Worm (Caenorhabditis elegans) whole organism, late embryonic: ENCODE data around the gene dbl-1.

Experiments
- C38D4.7 ChIP-seq: fragments of 200-800 bp; sonication (Bioruptor generic); optimal IDR thresholded peaks from 2 replicates; lab custom pipeline; 2018; ENCODE audit warnings: mild to moderate bottlenecking, missing genetic modification characterization, moderate library complexity, missing compliant biosample characterization
- F13H6.1 ChIP-seq: sonication (generic microtip); optimal IDR thresholded peaks from 2 replicates; lab custom pipeline; 2016; ENCODE audit warnings: missing genetic modification characterization, missing compliant biosample characterization
- K02D7.2 ChIP-seq: sonication (generic microtip); optimal IDR thresholded peaks from 2 replicates; lab custom pipeline; 2017; ENCODE audit warnings: mild to moderate bottlenecking, missing genetic modification characterization, missing compliant biosample characterization
- K09A11.1 ChIP-seq: sonication (generic microtip); optimal IDR thresholded peaks from 2 replicates; lab custom pipeline; 2017; ENCODE audit warnings: antibody characterized with exemption, mild to moderate bottlenecking, missing genetic modification characterization, missing compliant biosample characterization; ENCODE audit not compliant: insufficient read depth
- Y22D7AL.16 ChIP-seq: sonication (generic microtip); optimal IDR thresholded peaks from 2 replicates; lab custom pipeline; 2016; ENCODE audit warnings: missing genetic modification characterization, missing compliant biosample characterization
- ahr-1 ChIP-seq: sonication (generic microtip); optimal IDR thresholded peaks from 2 replicates; lab custom pipeline; 2016; ENCODE audit warnings: missing genetic modification characterization, missing compliant biosample characterization
- ceh-14 ChIP-seq: sonication (generic microtip); optimal IDR thresholded peaks from 2 replicates; lab custom pipeline; 2016; ENCODE audit warnings: missing genotype, missing genetic modification characterization, missing compliant biosample characterization
- ceh-18 ChIP-seq: sonication (generic microtip); optimal IDR thresholded peaks from 2 replicates; lab custom pipeline; 2016; ENCODE audit warnings: missing genetic modification characterization, missing compliant biosample characterization
- ceh-19 ChIP-seq: fragments of 200-800 bp; sonication (Bioruptor generic); optimal IDR thresholded peaks from 2 replicates; lab custom pipeline; 2018; ENCODE audit warnings: mild to moderate bottlenecking, missing genetic modification characterization, missing compliant biosample characterization
- ceh-30 ChIP-seq: fragments of 150-350 bp; optimal IDR thresholded peaks from 2 replicates; lab custom pipeline; 2014; ENCODE audit warnings: missing biosample characterization, missing genetic modification characterization
- ceh-31 ChIP-seq: sonication (generic microtip); optimal IDR thresholded peaks from 2 replicates; lab custom pipeline; 2016; ENCODE audit warnings: missing genetic modification characterization, missing compliant biosample characterization
- ceh-34 ChIP-seq: sonication (generic microtip); optimal IDR thresholded peaks from 2 replicates; lab custom pipeline; 2016; ENCODE audit warnings: mild to moderate bottlenecking, missing genetic modification characterization, missing compliant biosample characterization
- ceh-45 ChIP-seq: fragments of 200-800 bp; sonication (Bioruptor generic); IDR thresholded peaks from 2 replicates; pipeline ENCODE4 v1.3.6; 2022; ENCODE audit warnings: missing genetic modification reagents, missing genetic modification characterization, missing compliant biosample characterization
- ceh-48 ChIP-seq: sonication (generic microtip); optimal IDR thresholded peaks from 2 replicates; lab custom pipeline; 2016; ENCODE audit warnings: missing genetic modification characterization, inconsistent platforms, missing compliant biosample characterization
- ceh-6 ChIP-seq: fragments of 200-800 bp; sonication (Bioruptor generic); optimal IDR thresholded peaks from 2 replicates; lab custom pipeline; 2018; ENCODE audit warnings: mild to moderate bottlenecking, missing genetic modification characterization, missing compliant biosample characterization
- ceh-9 ChIP-seq: sonication (generic microtip); optimal IDR thresholded peaks from 2 replicates; lab custom pipeline; 2016; ENCODE audit warnings: mild to moderate bottlenecking, missing genetic modification characterization, inconsistent platforms, missing compliant biosample characterization
- che-1 ChIP-seq: sonication (generic microtip); optimal IDR thresholded peaks from 2 replicates; lab custom pipeline; 2016; ENCODE audit warnings: mild to moderate bottlenecking, missing genetic modification characterization, missing compliant biosample characterization
- dmd-4 ChIP-seq: sonication (generic microtip); optimal IDR thresholded peaks from 2 replicates; lab custom pipeline; 2016; ENCODE audit warnings: borderline replicate concordance, missing genetic modification characterization, missing compliant biosample characterization
- dve-1 ChIP-seq: sonication (generic microtip); optimal IDR thresholded peaks from 2 replicates; lab custom pipeline; 2017; ENCODE audit warnings: antibody characterized with exemption, mild to moderate bottlenecking, missing genetic modification characterization, missing compliant biosample characterization
- ets-4 ChIP-seq: sonication (generic microtip); optimal IDR thresholded peaks from 2 replicates; lab custom pipeline; 2016; ENCODE audit warnings: missing genetic modification characterization, missing compliant biosample characterization
- fax-1 ChIP-seq: sonication (generic microtip); optimal IDR thresholded peaks from 2 replicates; lab custom pipeline; 2016; ENCODE audit warnings: missing genotype, missing genetic modification characterization, missing compliant biosample characterization
- hlh-13 ChIP-seq: fragments of 200-800 bp; sonication (Bioruptor generic); optimal IDR thresholded peaks from 2 replicates; lab custom pipeline; 2018; ENCODE audit warnings: mild to moderate bottlenecking, missing genetic modification characterization, missing compliant biosample characterization
- hlh-15 ChIP-seq: sonication (generic microtip); optimal IDR thresholded peaks from 2 replicates; lab custom pipeline; 2016; ENCODE audit warnings: missing genetic modification characterization, missing compliant biosample characterization
- hlh-30 ChIP-seq: sonication (generic microtip); optimal IDR thresholded peaks from 2 replicates; lab custom pipeline; 2017; ENCODE audit warnings: antibody characterized with exemption, missing genetic modification characterization, missing compliant biosample characterization; ENCODE audit not compliant: insufficient read depth
- hlh-6 ChIP-seq: sonication (generic microtip); optimal IDR thresholded peaks from 2 replicates; lab custom pipeline; 2016; ENCODE audit warnings: missing genotype, missing genetic modification characterization, missing compliant biosample characterization
- hlh-8 ChIP-seq: sonication (generic microtip); optimal IDR thresholded peaks from 2 replicates; lab custom pipeline; 2016; ENCODE audit warnings: missing genotype, missing genetic modification characterization, missing compliant biosample characterization
- lin-11 ChIP-seq: fragments of 200-800 bp; sonication (Bioruptor generic); optimal IDR thresholded peaks from 2 replicates; lab custom pipeline; 2018; ENCODE audit warnings: mild to moderate bottlenecking, missing genetic modification characterization, missing compliant biosample characterization
- nfya-1 ChIP-seq: sonication (generic microtip); optimal IDR thresholded peaks from 2 replicates; lab custom pipeline; 2017; ENCODE audit warnings: missing genetic modification characterization, mild to moderate bottlenecking, missing compliant biosample characterization, antibody characterized with exemption, moderate library complexity
- nhr-11 ChIP-seq: fragments of 150-350 bp; optimal IDR thresholded peaks from 2 replicates; lab custom pipeline; 2014; ENCODE audit warnings: missing biosample characterization, missing genetic modification characterization
- npax-4 ChIP-seq: sonication (generic microtip); optimal IDR thresholded peaks from 2 replicates; lab custom pipeline; 2016; ENCODE audit warnings: missing genetic modification characterization, missing compliant biosample characterization
- odd-2 ChIP-seq: sonication (generic microtip); optimal IDR thresholded peaks from 2 replicates; lab custom pipeline; 2017; ENCODE audit warnings: antibody characterized with exemption, mild to moderate bottlenecking, missing genetic modification characterization, missing compliant biosample characterization
- pag-3 ChIP-seq: sonication (generic microtip); optimal IDR thresholded peaks from 2 replicates; lab custom pipeline; 2016; ENCODE audit warnings: missing compliant biosample characterization, missing genetic modification characterization, borderline replicate concordance
- pax-1 ChIP-seq: fragments of 150-350 bp; optimal IDR thresholded peaks from 2 replicates; lab custom pipeline; 2014; ENCODE audit warnings: missing biosample characterization, missing genetic modification characterization
- pha-2 ChIP-seq: sonication (generic microtip); optimal IDR thresholded peaks from 2 replicates; lab custom pipeline; 2017; ENCODE audit warnings: mild to moderate bottlenecking, missing genetic modification characterization, missing compliant biosample characterization
- pros-1 ChIP-seq: fragments of 150-350 bp; optimal IDR thresholded peaks from 2 replicates; lab custom pipeline; 2014; ENCODE audit warnings: missing biosample characterization, missing genetic modification reagents, missing genetic modification characterization
- rnt-1 ChIP-seq: sonication (generic microtip); optimal IDR thresholded peaks from 2 replicates; lab custom pipeline; 2016; ENCODE audit warnings: missing genetic modification characterization, missing compliant biosample characterization
- sdc-2 ChIP-seq: sonication (generic microtip); optimal IDR thresholded peaks from 2 replicates; lab custom pipeline; 2016; ENCODE audit warnings: missing genotype, missing genetic modification characterization, missing compliant biosample characterization
- sox-2 ChIP-seq: fragments of 200-800 bp; sonication (Bioruptor generic); IDR thresholded peaks from 2 replicates; pipeline ENCODE4 v1.3.6; 2022; ENCODE audit warnings: missing genetic modification reagents, missing genetic modification characterization, missing compliant biosample characterization
- tbx-2 ChIP-seq: sonication (generic microtip); optimal IDR thresholded peaks from 2 replicates; lab custom pipeline; 2016; ENCODE audit warnings: missing genetic modification characterization, missing compliant biosample characterization
- ttx-3 ChIP-seq: sonication (generic microtip); optimal IDR thresholded peaks from 2 replicates; lab custom pipeline; 2016; ENCODE audit warnings: missing genetic modification reagents, missing genetic modification characterization, missing compliant biosample characterization
- unc-86 ChIP-seq: sonication (generic microtip); optimal IDR thresholded peaks from 2 replicates; lab custom pipeline; 2016; ENCODE audit warnings: missing genetic modification characterization, missing compliant biosample characterization
- zip-5 ChIP-seq: sonication (generic microtip); optimal IDR thresholded peaks from 2 replicates; lab custom pipeline; 2016; ENCODE audit warnings: missing genetic modification characterization, missing compliant biosample characterization

Gene dbl-1

DNA sequence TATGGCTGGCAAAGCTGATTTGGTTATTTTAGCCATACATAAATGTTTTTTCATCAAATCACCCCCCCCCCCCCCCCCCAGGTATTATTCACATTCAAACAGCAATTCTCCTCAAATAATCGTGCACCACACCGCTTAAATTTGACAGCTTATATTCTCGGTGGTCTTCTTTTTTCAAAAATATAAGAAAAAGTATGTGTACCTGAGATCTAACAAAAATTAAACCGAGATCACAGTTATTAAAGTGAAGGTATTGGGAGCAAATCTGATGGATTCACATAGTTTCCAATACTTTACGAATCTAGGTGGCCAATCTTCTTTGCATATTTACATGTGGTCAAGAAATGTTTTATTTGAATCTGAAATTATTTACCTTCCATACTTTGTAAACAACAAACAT is 22.2 kb downstream of the dbl-1 start, which contains the start of gene ZC404.15:
TSS of gene ZC404.15 (plus strand) at position 301 of the 400 bp plus-strand sequence.
- TF ChIP-seq pros-1 (no peak), hlh-6 (tag; lab: Kevin White, UChicago) (no peak), ceh-14 (tag; lab: Kevin White, UChicago) (no peak), pha-2 (tag; lab: Kevin White, UChicago) (no peak), Y22D7AL.16 (no peak)
- TF ChIP-seq, all 69 proteins: peak for 0

DNA sequence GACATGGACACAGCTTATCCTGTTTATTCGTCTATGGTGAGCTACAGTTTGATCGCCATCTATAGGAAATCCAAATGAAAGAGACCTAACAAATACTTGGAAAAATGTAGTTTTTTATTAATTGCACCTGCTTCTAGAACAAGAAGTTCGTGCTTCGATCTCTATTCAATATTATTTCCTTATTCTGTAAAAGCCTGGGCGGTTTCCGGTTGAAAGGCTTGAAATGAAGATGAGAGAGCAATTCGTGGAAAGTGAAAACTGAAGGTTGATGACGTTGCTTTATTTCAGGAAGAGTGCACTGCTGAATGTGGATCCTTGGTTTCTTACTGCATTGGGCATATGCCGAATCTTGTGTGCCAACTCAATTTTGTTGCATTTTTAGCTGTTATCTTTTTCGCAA is 22.7 kb downstream of the dbl-1 start:
- no peak for TF ChIP-seq K02D7.2
- no peak for TF ChIP-seq ceh-9
- TF ChIP-seq hlh-30 (tag; lab: Kevin White, UChicago): no peak
- no peak for TF ChIP-seq ceh-19 (GFP tag; lab: Kevin White, UChicago)
- no peak for TF ChIP-seq fax-1
- no peak for TF ChIP-seq pax-1 (tag; lab: Kevin White, UChicago)
- no peak for TF ChIP-seq unc-86 (tag; lab: Kevin White, UChicago)
- no peak for TF ChIP-seq npax-4 (tag; lab: Kevin White, UChicago)
- TF ChIP-seq ceh-48 (tag; lab: Kevin White, UChicago): no peak
- no peak for TF ChIP-seq rnt-1 (tag; lab: Kevin White, UChicago)

DNA sequence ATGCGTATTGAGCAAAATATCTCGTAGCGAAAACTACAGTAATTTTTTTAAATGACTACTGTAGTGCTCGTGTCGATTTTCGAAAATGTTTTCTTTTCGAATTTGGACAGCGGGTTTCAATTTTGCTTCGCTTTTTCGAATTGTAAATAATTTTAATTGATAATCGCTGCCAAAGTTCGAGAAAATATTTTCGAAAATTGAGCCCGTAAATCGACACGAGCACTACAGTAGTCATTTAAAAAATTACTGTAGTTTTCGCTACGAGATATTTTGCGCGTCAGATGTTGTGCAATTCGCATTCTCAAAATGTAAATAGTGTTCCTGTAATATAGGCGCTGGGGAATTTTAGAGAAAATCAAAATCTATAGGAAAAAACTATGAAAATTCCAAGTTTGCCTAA is 24.3 kb downstream of the dbl-1 start:
- TF ChIP-seq ahr-1 (no peak), hlh-15 (tag; lab: Kevin White, UChicago) (no peak), zip-5 (tag; lab: Kevin White, UChicago) (no peak), odd-2 (tag; lab: Kevin White, UChicago) (no peak), ceh-6 (GFP tag; lab: Kevin White, UChicago) (no peak), ceh-31 (no peak), fax-1 (no peak), ceh-45 (GFP tag; lab: Robert Waterston, UW) (no peak), sox-2 (no peak), K09A11.1 (tag; lab: Kevin White, UChicago) (no peak), che-1 (tag; lab: Kevin White, UChicago) (no peak), pag-3 (no peak), ceh-14 (tag; lab: Kevin White, UChicago) (no peak), nhr-11 (tag; lab: Kevin White, UChicago) (no peak), hlh-6 (tag; lab: Kevin White, UChicago) (no peak), ceh-30 (no peak), rnt-1 (tag; lab: Kevin White, UChicago) (no peak)

DNA sequence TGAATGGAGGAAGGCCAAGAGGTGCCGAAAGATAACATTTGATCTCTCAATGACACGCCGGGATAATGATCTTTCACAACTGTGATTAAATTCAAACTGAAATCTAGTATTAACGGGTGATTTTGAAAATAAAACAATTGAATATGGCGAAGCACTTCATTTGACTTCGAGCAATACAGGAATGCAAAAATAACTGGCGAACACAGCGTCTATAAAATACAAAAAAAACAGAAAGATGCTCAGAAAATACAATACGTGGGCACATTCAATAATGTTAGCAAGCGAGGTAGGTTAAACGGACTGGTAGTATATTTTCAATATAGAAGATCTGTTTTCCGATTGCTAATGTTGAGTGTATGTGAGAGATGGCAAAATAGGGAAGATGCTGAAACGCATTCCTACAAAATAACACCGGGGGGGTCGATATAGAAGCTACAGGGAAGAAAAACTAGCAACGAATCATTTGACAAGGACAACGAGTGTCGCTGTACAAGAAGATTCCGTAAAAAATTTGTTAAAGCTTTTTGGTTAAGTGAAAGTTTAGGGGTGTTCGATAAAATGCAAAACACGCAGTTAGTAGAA is 25.2 kb downstream of the dbl-1 start:
- TF ChIP-seq ets-4 (tag; lab: Kevin White, UChicago): no peak
- no peak for TF ChIP-seq nfya-1 (tag; lab: Kevin White, UChicago)
- TF ChIP-seq fax-1: no peak
- no peak for TF ChIP-seq F13H6.1 (tag; lab: Kevin White, UChicago)
- no peak for TF ChIP-seq lin-11
- TF ChIP-seq ceh-34 (tag; lab: Kevin White, UChicago): no peak
- TF ChIP-seq sdc-2 (tag; lab: Kevin White, UChicago): no peak
- no peak for TF ChIP-seq tbx-2 (tag; lab: Kevin White, UChicago)
- no peak for TF ChIP-seq hlh-8 (tag; lab: Kevin White, UChicago)
- no peak for TF ChIP-seq dmd-4
- TF ChIP-seq ceh-18 (tag; lab: Kevin White, UChicago): no peak
- no peak for TF ChIP-seq hlh-6 (tag; lab: Kevin White, UChicago)
- TF ChIP-seq C38D4.7 (GFP tag; lab: Kevin White, UChicago): no peak
- no peak for TF ChIP-seq dve-1
- TF ChIP-seq hlh-13: no peak
- TF ChIP-seq ttx-3: no peak
